Fruit fly (Drosophila melanogaster): ENCODE data around the gene CG4390.

CG4390 gene

dm6 chr3R:20031043-20031763 is 28.3 kb downstream of the CG4390 start, which contains the start of gene trem (continued):
- TF ChIP-seq B-H2 (GFP tag; optimal IDR thresholded peaks at IDR 0.05) (peak; percentile 49), CG10462 (GFP tag; optimal IDR thresholded peaks at IDR 0.05) (peak; percentile 65), Dad (GFP tag; optimal IDR thresholded peaks at IDR 0.05) (no peak), CG6272 (GFP tag; IDR thresholded peaks at IDR 0.05) (peak; percentile 75), CG12155 (GFP tag; optimal IDR thresholded peaks at IDR 0.05) (peak; percentile 74), CG3407 (GFP tag; optimal IDR thresholded peaks at IDR 0.05) (peak; percentile 48), CG17829 (tag; optimal IDR thresholded peaks at IDR 0.05) (peak; percentile 68), CG12942 (GFP tag; optimal IDR thresholded peaks at IDR 0.05) (peak; percentile 64), CG14014 (GFP tag; IDR thresholded peaks at IDR 0.05) (peak; percentile 30; the same call in 1 of the 2 replicates), CG14441 (GFP tag; IDR thresholded peaks at IDR 0.05) (peak; percentile 66), repo (GFP tag; optimal IDR thresholded peaks at IDR 0.05) (no peak), sna (GFP tag; IDR thresholded peaks at IDR 0.05; ENCODE audit: partially characterized antibody) (no peak), grn (GFP tag; optimal IDR thresholded peaks at IDR 0.05) (no peak), CG11456 (GFP tag; IDR thresholded peaks at IDR 0.05) (peak; percentile 74), Mes4 (GFP tag; optimal IDR thresholded peaks at IDR 0.05) (no peak), MTF-1 (GFP tag; optimal IDR thresholded peaks at IDR 0.05; ENCODE audit: borderline replicate concordance) (no peak), E2f2 (GFP tag; IDR thresholded peaks at IDR 0.05) (peak; percentile 27; the same call in 1 of the 2 replicates), CG10274 (GFP tag; optimal IDR thresholded peaks at IDR 0.05) (peak; percentile 38), wdn (GFP tag; IDR thresholded peaks at IDR 0.05) (peak; percentile 5; the same call in 1 of the 2 replicates), CG30431 (GFP tag; optimal IDR thresholded peaks at IDR 0.05) (peak; percentile 50), Awh (GFP tag; IDR thresholded peaks at IDR 0.05) (no peak; the same call in 1 of the 2 replicates), unpg (GFP tag; optimal IDR thresholded peaks at IDR 0.05) (peak; percentile 61), seq (GFP tag; IDR thresholded peaks at IDR 0.05) (0 out of 2 replicates have a peak, but pooled peaks have one; percentile 24), slp2 (GFP tag; optimal IDR thresholded peaks at IDR 0.05) (peak; percentile 27), danr (GFP tag; IDR thresholded peaks at IDR 0.05) (peak; percentile 37; the same call in 1 of the 2 replicates), sd (tag; optimal IDR thresholded peaks at IDR 0.05) (peak; percentile 14), dmrt11E (tag; optimal IDR thresholded peaks at IDR 0.05) (peak; percentile 81), CG9609 (GFP tag; optimal IDR thresholded peaks at IDR 0.05) (peak; percentile 10), PHDP (tag; optimal IDR thresholded peaks at IDR 0.05) (peak; percentile 67), Sry-δ (GFP tag; optimal IDR thresholded peaks at IDR 0.05) (no peak), CG9876 (GFP tag; optimal IDR thresholded peaks at IDR 0.05) (no peak), CG13624 (GFP tag; optimal IDR thresholded peaks at IDR 0.05) (peak; percentile 42), CG8089 (GFP tag; optimal IDR thresholded peaks at IDR 0.05) (peak; percentile 16), ewg (GFP tag; optimal IDR thresholded peaks at IDR 0.05) (peak; percentile 52), CG18619 (GFP tag; optimal IDR thresholded peaks at IDR 0.05) (peak; percentile 71), Usf (GFP tag; optimal IDR thresholded peaks at IDR 0.05) (peak; percentile 85), CG17361 (GFP tag; IDR thresholded peaks at IDR 0.05) (peak; percentile 95), bcd (GFP tag; optimal IDR thresholded peaks at IDR 0.05) (peak; percentile 79), CG10267 (tag; optimal IDR thresholded peaks at IDR 0.05) (peak; percentile 48), CG13424 (tag; optimal IDR thresholded peaks at IDR 0.05) (peak; percentile 80), D19B (GFP tag; optimal IDR thresholded peaks at IDR 0.05) (peak; percentile 87), dpn (GFP tag; optimal IDR thresholded peaks at IDR 0.05) (peak; percentile 58), Nf-YA (GFP tag; IDR thresholded peaks at IDR 0.05) (no peak), CG8765 (GFP tag; IDR thresholded peaks at IDR 0.05) (peak; percentile 61), CG12104 (GFP tag; optimal IDR thresholded peaks at IDR 0.05) (peak; percentile 74), pum (GFP tag; optimal IDR thresholded peaks at IDR 0.05) (peak; percentile 49), CG2120 (GFP tag; optimal IDR thresholded peaks at IDR 0.05) (peak; percentile 76), CG2678 (tag; optimal IDR thresholded peaks at IDR 0.05) (peak; percentile 83), lab (GFP tag; optimal IDR thresholded peaks at IDR 0.05) (no peak), lilli (GFP tag; optimal IDR thresholded peaks at IDR 0.05) (peak; percentile 66)
